Fruit fly (Drosophila melanogaster) whole organism, adult: ENCODE measurements around the gene CG14367.

ENCODE experiments used
- CG11617 ChIP-seq: fragments of 200-800 bp; sonication (Bioruptor generic); optimal IDR thresholded peaks from 2 replicates; lab custom pipeline; 2017; ENCODE audit warnings: mild to moderate bottlenecking, missing biosample characterization, missing genetic modification reagents, missing genetic modification characterization
- CG12768 ChIP-seq: fragments of 200-800 bp; sonication (Bioruptor generic); optimal IDR thresholded peaks from 2 replicates; lab custom pipeline; 2017; ENCODE audit warnings: missing biosample characterization, missing genetic modification characterization, mild to moderate bottlenecking, moderate library complexity, missing genetic modification reagents
- CG14711 ChIP-seq: fragments of 200-800 bp; sonication (Bioruptor generic); optimal IDR thresholded peaks from 2 replicates; lab custom pipeline; 2018; ENCODE audit warnings: missing biosample characterization, mild to moderate bottlenecking, missing genetic modification characterization, moderate library complexity
- CG1620 ChIP-seq: fragments of 200-800 bp; sonication (Bioruptor generic); optimal IDR thresholded peaks from 2 replicates; lab custom pipeline; 2016; ENCODE audit warnings: missing biosample characterization, missing genetic modification characterization
- CG33017 ChIP-seq: fragments of 200-800 bp; sonication (Bioruptor generic); optimal IDR thresholded peaks from 2 replicates; lab custom pipeline; 2018; ENCODE audit warnings: missing biosample characterization, mild to moderate bottlenecking, missing genetic modification characterization, moderate library complexity
- CG5204 ChIP-seq: fragments of 200-800 bp; sonication (Bioruptor generic); optimal IDR thresholded peaks from 2 replicates; lab custom pipeline; 2016; ENCODE audit warnings: missing biosample characterization, missing genetic modification characterization
- CG7045 ChIP-seq: fragments of 200-800 bp; sonication (Bioruptor generic); optimal IDR thresholded peaks from 2 replicates; lab custom pipeline; 2017; ENCODE audit warnings: missing biosample characterization, mild to moderate bottlenecking, missing genetic modification characterization
- CG7101 ChIP-seq: fragments of 200-800 bp; sonication (Bioruptor generic); optimal IDR thresholded peaks from 2 replicates; lab custom pipeline; 2018; ENCODE audit warnings: missing biosample characterization, mild to moderate bottlenecking, missing genetic modification characterization, moderate library complexity
- Clk ChIP-seq: fragments of 200-800 bp; sonication (Bioruptor generic); optimal IDR thresholded peaks from 2 replicates; lab custom pipeline; 2017; ENCODE audit warnings: missing biosample characterization, missing genetic modification characterization
- Crg-1 ChIP-seq: fragments of 200-800 bp; sonication (Bioruptor generic); optimal IDR thresholded peaks from 2 replicates; lab custom pipeline; 2016; ENCODE audit warnings: missing biosample characterization, missing genetic modification characterization
- Hr96 ChIP-seq: fragments of 200-800 bp; sonication (Bioruptor generic); optimal IDR thresholded peaks from 2 replicates; lab custom pipeline; 2016; ENCODE audit warnings: missing biosample characterization, missing genetic modification characterization
- Mnt ChIP-seq: fragments of 200-800 bp; sonication (Bioruptor generic); optimal IDR thresholded peaks from 2 replicates; lab custom pipeline; 2016; ENCODE audit warnings: missing biosample characterization, mild to moderate bottlenecking, missing genetic modification characterization
- bab1 ChIP-seq: fragments of 200-800 bp; sonication (Bioruptor generic); optimal IDR thresholded peaks from 3 replicates; lab custom pipeline; 2019; ENCODE audit warnings: missing biosample characterization, mild to moderate bottlenecking, missing genetic modification characterization, moderate library complexity
- cic ChIP-seq: fragments of 200-800 bp; sonication (Bioruptor generic); optimal IDR thresholded peaks from 2 replicates; lab custom pipeline; 2017; ENCODE audit warnings: missing biosample characterization, mild to moderate bottlenecking, missing genetic modification characterization, moderate library complexity
- cnc ChIP-seq, 2 experiments: fragments of >200 bp; optimal IDR thresholded peaks; 2 replicates each; lab custom pipeline; 2017
- kay ChIP-seq: fragments of 200-800 bp; sonication (Bioruptor generic); peaks from one replicate; lab custom pipeline; 2016; ENCODE audit warnings: missing biosample characterization, missing genetic modification characterization, borderline replicate concordance
- ovo ChIP-seq: fragments of 200-800 bp; sonication (Bioruptor generic); optimal IDR thresholded peaks from 2 replicates; lab custom pipeline; 2016; ENCODE audit warnings: missing biosample characterization, missing genetic modification characterization
- pad ChIP-seq: fragments of 200-800 bp; sonication (Bioruptor generic); optimal IDR thresholded peaks from 3 replicates; lab custom pipeline; 2017; ENCODE audit warnings: missing biosample characterization, missing genetic modification characterization, mild to moderate bottlenecking, moderate library complexity, missing genetic modification reagents
- tj ChIP-seq: fragments of 200-800 bp; sonication (Bioruptor generic); optimal IDR thresholded peaks from 3 replicates; lab custom pipeline; 2017; ENCODE audit warnings: missing biosample characterization, mild to moderate bottlenecking, missing genetic modification characterization, moderate library complexity
- toe ChIP-seq: fragments of 200-800 bp; sonication (Bioruptor generic); optimal IDR thresholded peaks from 2 replicates; lab custom pipeline; 2016; ENCODE audit warnings: missing biosample characterization, missing genetic modification characterization

The CG14367 gene

DNA sequence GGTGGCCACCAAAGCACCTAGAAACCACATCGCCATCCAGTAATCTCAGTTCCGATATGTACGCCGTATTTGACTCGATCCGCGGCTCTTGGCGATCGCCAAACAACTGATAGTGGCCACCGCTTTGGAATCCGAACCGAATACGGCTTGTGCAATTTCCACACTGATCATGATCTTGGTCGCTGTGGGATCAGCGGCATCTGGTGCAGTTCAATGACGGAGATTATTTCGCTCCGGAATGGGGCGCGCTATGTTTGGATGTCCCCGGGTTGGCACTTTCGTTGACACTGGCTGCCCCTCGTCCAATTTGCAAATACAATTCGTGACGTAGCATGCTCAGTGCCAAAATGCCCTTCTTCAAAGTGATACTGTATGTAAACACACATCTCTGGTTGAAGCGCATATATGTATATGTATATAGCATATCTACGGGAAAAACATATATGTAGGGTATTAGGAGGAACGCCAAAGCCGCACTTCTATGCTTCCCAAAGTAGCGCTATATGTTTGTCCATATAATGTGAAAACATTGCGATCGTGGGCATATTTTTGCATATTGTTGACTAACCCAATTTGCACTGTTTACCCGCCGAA, 11.5 kb downstream of the CG14367 start, which contains the start of gene Adgf-D:
TSS of gene Adgf-D (minus strand) at position 111 of the 594 bp plus-strand sequence.
- TF ChIP-seq cic (GFP tag; lab: Kevin White, UChicago) (peak; percentile 52), bab1 (no peak), toe (no peak), CG12768 (no peak)

DNA sequence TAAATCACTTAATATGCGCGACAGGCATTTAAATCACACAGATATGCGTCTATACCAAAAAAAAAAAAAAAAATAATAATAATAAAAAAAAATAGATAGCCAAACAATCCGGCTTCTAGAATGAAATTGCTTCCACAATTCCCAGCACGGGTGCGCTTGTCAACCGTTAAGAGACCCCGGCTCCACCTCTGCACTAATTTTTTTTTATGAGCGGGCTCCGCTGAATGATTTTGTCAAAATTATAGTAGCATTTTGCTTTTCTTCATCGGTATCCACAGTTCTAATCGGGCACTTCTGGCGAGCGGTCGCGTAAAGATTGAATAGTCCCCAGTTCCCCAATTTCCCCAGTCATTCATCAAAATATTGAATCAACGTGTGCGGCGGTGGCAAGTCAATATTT, 12.6 kb downstream of the CG14367 start, which contains the start of gene Adgf-C:
TSS of gene Adgf-C (plus strand) at position 301 of the 400 bp plus-strand sequence.
- TF ChIP-seq kay (GFP tag; lab: Kevin White, UChicago) (peak; percentile 46), Mnt (GFP tag; lab: Kevin White, UChicago) (no peak)

DNA sequence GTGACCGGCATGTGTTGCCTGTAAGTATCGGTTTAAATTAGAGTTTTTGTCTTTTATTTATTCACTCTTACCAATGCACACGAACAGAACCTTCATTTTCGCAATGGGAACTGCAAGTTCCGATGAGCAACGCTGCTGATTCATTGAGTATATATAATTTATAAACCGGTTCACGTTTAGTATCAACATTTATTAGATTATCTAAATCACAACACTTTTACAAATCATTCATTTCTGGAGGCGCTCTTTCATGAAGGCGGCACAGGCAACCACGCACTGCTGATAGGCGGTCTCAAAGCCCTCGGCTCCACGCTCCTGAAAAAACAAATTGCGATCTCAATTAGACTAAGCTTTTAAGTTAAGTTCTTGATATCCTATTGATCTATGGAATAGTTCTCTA, 16.0 kb downstream of the CG14367 start, which contains the start of gene Argp:
TSS of gene Argp (minus strand) at position 101 of the 400 bp plus-strand sequence.
- TF ChIP-seq Mnt (GFP tag; lab: Kevin White, UChicago) (no peak), Crg-1 (GFP tag; lab: Kevin White, UChicago) (no peak)

DNA sequence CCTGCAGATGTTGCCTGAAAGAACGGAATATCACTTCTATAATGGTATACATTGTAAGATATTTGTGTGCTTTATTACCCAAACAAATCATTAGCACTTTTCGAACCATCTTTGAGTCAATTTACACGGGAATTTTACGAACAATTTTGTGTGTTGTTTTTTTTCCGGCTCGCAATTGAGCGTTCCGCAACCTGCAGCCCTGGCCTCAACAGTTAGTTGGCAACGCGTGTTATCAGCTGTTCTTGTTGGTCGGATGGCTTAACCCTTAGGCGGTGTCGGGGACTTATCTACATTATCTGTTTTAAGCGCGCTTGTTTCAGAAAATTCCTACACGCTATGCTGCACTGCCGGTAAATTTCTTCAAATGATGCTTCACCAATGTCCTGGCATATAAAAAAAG, 16.8 kb downstream of the CG14367 start:
- TF ChIP-seq Hr96 (GFP tag; lab: Kevin White, UChicago) (no peak), cic (GFP tag; lab: Kevin White, UChicago) (peak; percentile 43), Mnt (GFP tag; lab: Kevin White, UChicago) (peak; percentile 8), bab1 (peak; percentile 62), CG12768 (no peak), toe (peak; percentile 21), kay (GFP tag; lab: Kevin White, UChicago) (peak; percentile 50), CG14711 (peak; percentile 25), CG7101 (tag; lab: Kevin White, UChicago) (peak; percentile 39)

DNA sequence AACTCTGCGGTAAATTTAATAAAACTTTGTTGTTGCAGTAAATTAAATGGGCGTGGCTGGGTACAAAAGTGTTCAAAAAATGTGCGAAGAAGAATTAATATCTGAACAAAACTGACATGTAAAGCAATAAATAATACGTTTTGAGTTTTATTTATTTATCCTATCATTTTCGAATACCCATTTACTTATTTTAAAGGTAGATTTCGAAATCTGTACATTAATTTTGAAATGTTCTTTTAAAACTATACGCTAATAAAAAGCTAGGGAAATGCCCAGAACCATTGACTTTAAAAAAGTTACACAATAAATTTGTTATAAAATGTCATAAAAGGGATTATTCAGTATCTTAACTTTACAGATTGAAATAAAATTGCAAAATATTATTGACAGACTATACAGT, 17.9 kb downstream of the CG14367 start, which contains the start of the genes primo-1 and primo-2:
TSS of gene primo-1 (minus strand) at position 101 of the 400 bp plus-strand sequence.
TSS of gene primo-2 (minus strand) at position 101 of the 400 bp plus-strand sequence.
- TF ChIP-seq cnc (optimal IDR thresholded peaks at IDR 0.05; lab: Kevin White, UChicago) (no peak), kay (GFP tag; lab: Kevin White, UChicago) (no peak), ovo (GFP tag; lab: Kevin White, UChicago) (no peak), CG7101 (tag; lab: Kevin White, UChicago) (no peak)

DNA sequence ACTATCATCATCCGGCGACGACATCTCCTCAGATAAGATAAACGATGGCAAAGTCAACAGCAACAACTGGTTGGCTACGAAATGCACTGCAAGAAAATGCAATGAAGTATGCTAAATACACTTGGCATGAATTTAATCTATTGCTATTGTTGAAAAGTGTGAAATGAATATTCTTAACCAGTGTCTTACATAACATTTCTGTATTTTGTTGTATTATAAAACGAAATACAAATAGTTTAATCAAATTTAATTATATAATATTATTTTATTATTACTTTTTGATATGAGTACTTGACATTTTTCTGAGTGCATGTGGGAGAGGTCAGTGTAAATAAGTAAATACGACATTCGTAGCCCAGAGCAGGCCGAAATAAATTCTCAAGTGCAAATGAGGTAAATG, 19.7 kb downstream of the CG14367 start:
- TF ChIP-seq CG14711 (peak; percentile 58), Crg-1 (GFP tag; lab: Kevin White, UChicago) (no peak), CG11617 (GFP tag; lab: Kevin White, UChicago) (peak; percentile 64), Hr96 (GFP tag; lab: Kevin White, UChicago) (no peak), CG7101 (tag; lab: Kevin White, UChicago) (peak; percentile 44), CG1620 (GFP tag; lab: Kevin White, UChicago) (no peak), CG7045 (GFP tag; lab: Kevin White, UChicago) (peak; percentile 57), bab1 (no peak), tj (peak; percentile 3), Clk (GFP tag; lab: Kevin White, UChicago) (no peak), kay (GFP tag; lab: Kevin White, UChicago) (no peak), CG33017 (tag; lab: Kevin White, UChicago) (peak; percentile 58), toe (no peak), CG5204 (GFP tag; lab: Kevin White, UChicago) (no peak), CG12768 (peak; percentile 63), cic (GFP tag; lab: Kevin White, UChicago) (peak; percentile 22), cnc (optimal IDR thresholded peaks at IDR 0.05; lab: Kevin White, UChicago) (no peak), pad (no peak), Mnt (GFP tag; lab: Kevin White, UChicago) (no peak), ovo (GFP tag; lab: Kevin White, UChicago) (peak; percentile 32)

DNA sequence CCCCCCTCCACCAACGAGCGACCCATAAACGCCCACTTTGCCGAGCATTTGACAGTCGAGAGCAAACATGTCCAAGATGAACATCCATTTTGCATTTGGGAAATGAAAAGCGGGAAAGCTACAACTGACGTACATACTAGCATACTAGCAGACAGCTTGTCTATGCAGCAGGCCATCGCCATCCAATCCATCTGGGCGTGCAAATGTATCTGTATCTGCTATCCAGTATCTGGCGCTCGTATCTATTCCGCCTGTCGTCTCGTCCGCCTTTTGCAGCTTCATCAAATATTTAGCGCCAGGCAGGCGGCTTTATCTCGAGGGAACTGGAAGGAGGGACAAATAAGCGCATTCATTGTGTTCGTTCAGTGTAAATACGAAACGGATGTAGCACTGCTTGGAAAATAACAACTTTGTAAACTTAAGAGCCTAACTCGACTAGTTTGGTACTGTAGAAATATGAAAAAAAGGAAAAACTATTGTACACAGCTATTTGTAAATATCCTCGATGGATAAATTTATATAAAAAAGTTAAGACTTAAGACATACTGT, 20.2 kb downstream of the CG14367 start:
- peak; percentile 40 for TF ChIP-seq Crg-1 (GFP tag; lab: Kevin White, UChicago)
- peak; percentile 41 for TF ChIP-seq CG5204 (GFP tag; lab: Kevin White, UChicago)
- peak; percentile 51 for TF ChIP-seq Clk (GFP tag; lab: Kevin White, UChicago)
- no peak for TF ChIP-seq kay (GFP tag; lab: Kevin White, UChicago)
- TF ChIP-seq Mnt (GFP tag; lab: Kevin White, UChicago): peak; percentile 26
- peak; percentile 30 for TF ChIP-seq CG14711
- no peak for TF ChIP-seq cic (GFP tag; lab: Kevin White, UChicago)
- peak; percentile 15 for TF ChIP-seq Hr96 (GFP tag; lab: Kevin White, UChicago)
- peak; percentile 43 for TF ChIP-seq pad
- peak; percentile 54 for TF ChIP-seq CG7101 (tag; lab: Kevin White, UChicago)
- TF ChIP-seq CG12768: peak; percentile 72
- no peak for TF ChIP-seq ovo (GFP tag; lab: Kevin White, UChicago)
- peak; percentile 60 for TF ChIP-seq CG33017 (tag; lab: Kevin White, UChicago)
- TF ChIP-seq tj: peak; percentile 6
- peak; percentile 11 for TF ChIP-seq CG1620 (GFP tag; lab: Kevin White, UChicago)
- TF ChIP-seq CG11617 (GFP tag; lab: Kevin White, UChicago): no peak
- TF ChIP-seq bab1: no peak
- TF ChIP-seq CG7045 (GFP tag; lab: Kevin White, UChicago): peak; percentile 76
- TF ChIP-seq toe: no peak
- TF ChIP-seq cnc (optimal IDR thresholded peaks at IDR 0.05; lab: Kevin White, UChicago): no peak
